Worm (Caenorhabditis elegans) whole organism, L4 larva: ENCODE results near the gene C06E4.5.

Source experiments
- lin-1 ChIP-seq: fragments of 200-800 bp; sonication (Bioruptor generic); IDR thresholded peaks from 2 replicates; pipeline ENCODE4 v1.3.6; 2022; ENCODE audit warnings: missing genetic modification reagents, missing genetic modification characterization, missing compliant biosample characterization
- nhr-77 ChIP-seq: fragments of 150-350 bp; optimal IDR thresholded peaks from 2 replicates; lab custom pipeline; 2014; ENCODE audit warnings: missing biosample characterization, missing genetic modification characterization

ce11 chrIV:7258253-7258652 lies 3.5 kb downstream of the C06E4.5 start, which contains the start of gene C06E4.6:
- peak; percentile 7 for TF ChIP-seq nhr-77 (tag; lab: Kevin White, UChicago)
- no peak for TF ChIP-seq lin-1 (GFP tag; lab: Robert Waterston, UW)
